Worm (Caenorhabditis elegans) whole organism, early embryonic: ENCODE data around the gene srz-105.

Source experiments
- B0310.2 ChIP-seq: sonication (generic microtip); optimal IDR thresholded peaks from 2 replicates; lab custom pipeline; 2016; ENCODE audit warnings: mild to moderate bottlenecking, missing genetic modification characterization, missing compliant biosample characterization
- F13C5.2 ChIP-seq: sonication (generic microtip); optimal IDR thresholded peaks from 2 replicates; lab custom pipeline; 2017; ENCODE audit warnings: mild to moderate bottlenecking, missing genetic modification characterization, inconsistent platforms, missing compliant biosample characterization
- aly-1 ChIP-seq: sonication (generic microtip); optimal IDR thresholded peaks from 2 replicates; lab custom pipeline; 2016; ENCODE audit warnings: missing genetic modification characterization, missing compliant biosample characterization
- ama-1 ChIP-seq: fragments of 150-350 bp; optimal IDR thresholded peaks from 2 replicates; lab custom pipeline; 2014
- ceh-13 ChIP-seq: fragments of 200-800 bp; sonication (Bioruptor generic); optimal IDR thresholded peaks from 2 replicates; lab custom pipeline; 2018; ENCODE audit warnings: mild to moderate bottlenecking, missing genetic modification characterization, missing compliant biosample characterization
- ceh-36 ChIP-seq: sonication (generic microtip); optimal IDR thresholded peaks from 2 replicates; lab custom pipeline; 2016; ENCODE audit warnings: missing genetic modification characterization, inconsistent platforms, missing compliant biosample characterization
- ets-7 ChIP-seq: sonication (generic microtip); optimal IDR thresholded peaks from 2 replicates; lab custom pipeline; 2016; ENCODE audit warnings: missing genotype, missing genetic modification characterization, missing compliant biosample characterization
- flt-1 ChIP-seq: fragments of 200-800 bp; sonication (Bioruptor generic); IDR thresholded peaks from 2 replicates; pipeline ENCODE4 v1.3.6; 2022; ENCODE audit warnings: missing genetic modification characterization, missing compliant biosample characterization
- hmbx-1 ChIP-seq: sonication (generic microtip); optimal IDR thresholded peaks from 2 replicates; lab custom pipeline; 2016; ENCODE audit warnings: mild to moderate bottlenecking, missing genetic modification characterization, missing compliant biosample characterization
- hmg-4 ChIP-seq: fragments of 200-800 bp; sonication (Bioruptor generic); optimal IDR thresholded peaks from 2 replicates; lab custom pipeline; 2018; ENCODE audit warnings: mild to moderate bottlenecking, missing genetic modification characterization, missing compliant biosample characterization
- hnd-1 ChIP-seq: sonication (generic microtip); optimal IDR thresholded peaks from 2 replicates; lab custom pipeline; 2016; ENCODE audit warnings: missing genetic modification characterization, missing compliant biosample characterization
- pes-1 ChIP-seq: fragments of 200-800 bp; sonication (Bioruptor generic); IDR thresholded peaks from 2 replicates; pipeline ENCODE4 v1.3.6; 2022; ENCODE audit warnings: missing genetic modification reagents, missing genetic modification characterization, missing compliant biosample characterization
- scrt-1 ChIP-seq: fragments of 200-800 bp; sonication (Bioruptor generic); IDR thresholded peaks from 2 replicates; pipeline ENCODE4 v1.3.6; 2022; ENCODE audit warnings: missing genetic modification characterization, missing compliant biosample characterization
- sea-1 ChIP-seq: fragments of 200-800 bp; sonication (Bioruptor generic); conservative IDR thresholded peaks from 2 replicates; pipeline ENCODE4 v1.3.6; 2022; ENCODE audit warnings: missing genetic modification characterization, missing compliant biosample characterization
- tbx-11 ChIP-seq: fragments of 200-800 bp; sonication (Bioruptor generic); IDR thresholded peaks from 2 replicates; pipeline ENCODE4 v1.3.6; 2022; ENCODE audit warnings: missing genetic modification characterization, missing compliant biosample characterization
- tbx-37 ChIP-seq: fragments of 200-800 bp; sonication (Bioruptor generic); conservative IDR thresholded peaks from 2 replicates; pipeline ENCODE4 v1.3.6; 2022; ENCODE audit warnings: missing genetic modification reagents, missing genetic modification characterization, missing compliant biosample characterization
- tra-4 ChIP-seq: sonication (generic microtip); optimal IDR thresholded peaks from 2 replicates; lab custom pipeline; 2017; ENCODE audit warnings: missing genetic modification characterization, missing compliant biosample characterization

srz-105 gene

ce11 chrIV:16329159-16329558 is 4.5 kb downstream of the srz-105 start, which contains the start of gene srz-74:
srz-74 (plus strand) TSS chrIV:16329459.
- TF ChIP-seq F13C5.2 (tag; lab: Kevin White, UChicago) (no peak), hmg-4 (no peak), hnd-1 (tag; lab: Kevin White, UChicago) (no peak), ets-7 (no peak)

- TF ChIP-seq pes-1 (GFP tag; lab: Robert Waterston, UW) (no peak), aly-1 (tag; lab: Kevin White, UChicago) (no peak), sea-1 (GFP tag; lab: Robert Waterston, UW) (0 out of 2 replicates have a peak, but pooled peaks have one; percentile 5), ceh-13 (GFP tag; lab: Kevin White, UChicago) (no peak)
Measured at ce11 chrIV:16330508-16330907, 5.8 kb downstream of the srz-105 start.

DNA sequence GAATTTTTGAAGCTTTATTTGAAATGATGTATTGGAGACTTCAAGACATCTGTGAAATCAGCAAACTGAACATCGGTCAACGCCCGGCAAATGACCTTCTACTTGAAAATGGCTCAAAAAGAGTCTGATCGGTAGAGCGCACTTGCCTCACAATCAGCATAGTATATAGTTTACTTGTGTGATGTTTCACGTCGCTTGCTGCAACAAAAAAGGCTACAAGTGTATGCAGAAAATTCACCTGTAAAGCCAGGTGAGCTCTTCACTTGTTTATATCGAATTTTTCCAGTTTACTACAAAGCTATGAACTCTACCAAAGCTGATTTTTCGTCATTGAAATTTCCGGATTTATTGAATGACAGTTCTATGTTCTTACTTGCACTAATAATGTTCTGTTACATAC is 7.9 kb downstream of the srz-105 start, which contains the start of gene srz-71:
srz-71 (plus strand) TSS at position 301 of the 400 bp plus-strand sequence.
- TF ChIP-seq pes-1 (GFP tag; lab: Robert Waterston, UW) (no peak), flt-1 (GFP tag; lab: Robert Waterston, UW) (no peak)

DNA sequence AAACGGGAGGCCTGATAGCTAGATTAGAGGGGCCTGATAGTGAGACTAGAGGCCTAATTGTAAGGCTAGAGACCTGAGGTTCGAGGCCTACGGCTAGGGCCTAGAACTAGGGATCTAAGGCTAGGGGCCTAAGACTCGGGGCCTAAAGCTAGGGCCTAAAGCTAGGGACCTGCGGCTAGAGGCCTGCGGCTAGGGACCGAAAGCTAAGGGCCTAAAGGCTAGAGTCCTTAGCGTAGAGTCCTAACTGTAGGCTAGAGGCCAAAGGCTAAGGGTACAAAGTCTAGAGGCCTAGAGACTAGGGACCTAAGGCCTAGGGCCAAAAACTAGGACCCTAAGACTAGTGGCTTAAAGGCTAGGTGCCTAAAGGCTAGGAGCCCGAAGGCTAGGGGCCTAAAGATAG is 8.4 kb downstream of the srz-105 start:
- TF ChIP-seq flt-1 (GFP tag; lab: Robert Waterston, UW) = no peak

- TF ChIP-seq tra-4 (tag; lab: Kevin White, UChicago) = no peak
- no peak for TF ChIP-seq sea-1 (GFP tag; lab: Robert Waterston, UW)
- no peak for TF ChIP-seq ceh-36 (tag; lab: Kevin White, UChicago)
- no peak for TF ChIP-seq flt-1 (GFP tag; lab: Robert Waterston, UW)
- no peak for TF ChIP-seq hnd-1 (tag; lab: Kevin White, UChicago)
- TF ChIP-seq tbx-37 = no peak
- no peak for TF ChIP-seq hmg-4
- TF ChIP-seq aly-1 (tag; lab: Kevin White, UChicago) = no peak
- TF ChIP-seq ama-1 = no peak
- TF ChIP-seq tbx-11 (GFP tag; lab: Robert Waterston, UW) = no peak
- TF ChIP-seq ceh-13 (GFP tag; lab: Kevin White, UChicago) = no peak
- no peak for TF ChIP-seq F13C5.2 (tag; lab: Kevin White, UChicago)
- no peak for TF ChIP-seq pes-1 (GFP tag; lab: Robert Waterston, UW)
- no peak for TF ChIP-seq ets-7
- TF ChIP-seq B0310.2 (tag; lab: Kevin White, UChicago) = no peak
- TF ChIP-seq hmbx-1 = no peak
- no peak for TF ChIP-seq scrt-1 (GFP tag; lab: Robert Waterston, UW)
Measured at ce11 chrIV:16335037-16335436, 10.3 kb downstream of the srz-105 start, which contains the start of gene srz-38. srz-38 (plus strand) TSS chrIV:16335337.

DNA sequence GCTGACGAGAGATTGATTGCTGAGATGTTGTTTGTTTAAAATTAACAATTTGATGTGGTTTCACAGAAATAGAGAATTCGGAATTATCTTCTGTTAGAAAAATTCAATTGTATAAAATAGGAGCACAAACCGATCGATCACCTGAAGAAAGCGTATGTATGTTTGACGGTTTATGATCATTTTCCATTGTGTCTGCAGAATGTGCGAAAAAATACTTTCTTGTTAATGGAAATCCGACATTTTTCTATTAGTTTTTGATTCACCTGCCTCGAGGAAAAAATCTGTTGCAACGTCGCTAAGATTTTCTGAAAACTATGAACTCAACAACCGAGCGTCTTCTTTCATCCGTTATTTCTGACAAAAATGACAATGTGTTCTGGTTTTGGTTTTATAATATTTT is 12.0 kb downstream of the srz-105 start, which contains the start of gene C35D6.13:
C35D6.13 (plus strand) TSS at position 301 of the 400 bp plus-strand sequence.
- TF ChIP-seq ceh-13 (GFP tag; lab: Kevin White, UChicago) (no peak), tbx-37 (no peak), hmbx-1 (no peak), tra-4 (tag; lab: Kevin White, UChicago) (no peak), sea-1 (GFP tag; lab: Robert Waterston, UW) (no peak), ama-1 (no peak), flt-1 (GFP tag; lab: Robert Waterston, UW) (no peak), B0310.2 (tag; lab: Kevin White, UChicago) (no peak)

DNA sequence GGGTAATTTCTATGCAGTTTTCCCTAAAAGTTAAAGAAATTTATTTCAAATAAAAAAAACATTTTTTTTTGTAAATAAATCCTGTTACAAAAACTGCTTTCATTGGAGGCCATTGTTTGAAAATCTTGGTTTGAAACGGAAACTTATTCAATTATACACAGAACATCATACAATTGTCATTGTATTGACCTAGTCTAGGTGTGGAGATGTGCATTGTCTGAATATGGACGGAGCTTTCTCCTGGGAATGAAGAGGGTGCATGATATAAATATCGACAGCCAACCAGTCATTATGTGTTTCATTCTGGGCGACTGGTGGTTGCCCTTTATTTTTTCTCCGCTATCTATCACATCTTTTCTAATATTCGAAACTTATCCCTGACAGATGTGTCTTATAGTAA is 21.8 kb downstream of the srz-105 start, which contains the start of gene C35D6.3:
C35D6.3 (plus strand) TSS at position 301 of the 400 bp plus-strand sequence.
- TF ChIP-seq aly-1 (tag; lab: Kevin White, UChicago) (no peak), scrt-1 (GFP tag; lab: Robert Waterston, UW) (no peak), ceh-36 (tag; lab: Kevin White, UChicago) (no peak), B0310.2 (tag; lab: Kevin White, UChicago) (no peak), tra-4 (tag; lab: Kevin White, UChicago) (no peak), hmbx-1 (no peak), ets-7 (no peak), ceh-13 (GFP tag; lab: Kevin White, UChicago) (no peak)

DNA sequence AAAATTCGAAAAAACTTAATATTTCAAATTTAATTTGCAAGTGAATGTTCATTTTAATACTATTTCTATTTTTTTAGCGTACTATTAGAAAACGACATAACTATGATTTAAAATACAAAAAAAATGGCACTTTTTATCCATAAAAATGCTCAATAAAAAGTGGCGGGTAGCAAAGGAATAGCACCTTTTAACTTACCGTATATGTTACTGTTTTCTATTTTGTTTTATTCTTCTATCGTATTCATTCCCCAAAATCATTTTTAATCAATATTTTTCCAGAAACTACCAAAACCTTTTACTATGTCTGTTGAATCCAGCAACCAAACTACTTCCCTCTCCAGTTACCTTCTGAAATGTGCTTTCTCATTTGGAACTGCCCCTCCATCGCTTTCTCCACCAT is 26.0 kb downstream of the srz-105 start, which contains the start of gene C35D6.4:
C35D6.4 (plus strand) TSS at position 301 of the 400 bp plus-strand sequence.
- no peak for TF ChIP-seq sea-1 (GFP tag; lab: Robert Waterston, UW)
- no peak for TF ChIP-seq ets-7
- no peak for TF ChIP-seq tra-4 (tag; lab: Kevin White, UChicago)
- no peak for TF ChIP-seq flt-1 (GFP tag; lab: Robert Waterston, UW)
- no peak for TF ChIP-seq tbx-11 (GFP tag; lab: Robert Waterston, UW)
- no peak for TF ChIP-seq hnd-1 (tag; lab: Kevin White, UChicago)
- TF ChIP-seq ceh-13 (GFP tag; lab: Kevin White, UChicago) = no peak
- TF ChIP-seq scrt-1 (GFP tag; lab: Robert Waterston, UW) = no peak
- no peak for TF ChIP-seq tbx-37
- TF ChIP-seq F13C5.2 (tag; lab: Kevin White, UChicago) = no peak
- TF ChIP-seq hmg-4 = no peak
- TF ChIP-seq hmbx-1 = no peak
- no peak for TF ChIP-seq B0310.2 (tag; lab: Kevin White, UChicago)
- TF ChIP-seq ceh-36 (tag; lab: Kevin White, UChicago) = no peak
- TF ChIP-seq aly-1 (tag; lab: Kevin White, UChicago) = no peak
- no peak for TF ChIP-seq pes-1 (GFP tag; lab: Robert Waterston, UW)
- TF ChIP-seq ama-1 = no peak
